Worm (Caenorhabditis elegans): Measurements from ENCODE around the gene srab-11.

The srab-11 gene

ce11 chrV:3133293-3133755 is 13.5 kb downstream of the srab-11 start, which contains the start of gene F02C9.2:
Gene F02C9.2 (plus strand): TSS chrV:3133705.
- TF ChIP-seq nhr-28 (tag; optimal IDR thresholded peaks at IDR 0.05) = no peak
- TF ChIP-seq nhr-84 (tag; optimal IDR thresholded peaks at IDR 0.05) = no peak
- TF ChIP-seq xbp-1 (tag; optimal IDR thresholded peaks at IDR 0.05) = no peak

ce11 chrV:3132116-3132515 is 14.7 kb downstream of the srab-11 start:
- TF ChIP-seq ceh-8 (GFP tag; optimal IDR thresholded peaks at IDR 0.05) = peak; percentile 45
- TF ChIP-seq pag-3 (tag; optimal IDR thresholded peaks at IDR 0.05; ENCODE audit: borderline replicate concordance, insufficient read depth) = no peak

ce11 chrV:3128803-3129202 is 18.0 kb downstream of the srab-11 start, which contains the start of gene tat-6:
Gene tat-6 (plus strand): TSS chrV:3129103.
- TF ChIP-seq elt-2 (tag; optimal IDR thresholded peaks at IDR 0.05) (no peak), swsn-7 (tag; optimal IDR thresholded peaks at IDR 0.05) (no peak), egl-13 (tag; optimal IDR thresholded peaks at IDR 0.05) (no peak), rnt-1 (tag; optimal IDR thresholded peaks at IDR 0.05) (no peak), lin-14 (GFP tag; optimal IDR thresholded peaks at IDR 0.05) (no peak), fkh-4 (tag; optimal IDR thresholded peaks at IDR 0.05; ENCODE audit: borderline replicate concordance) (no peak)

- TF ChIP-seq sup-37 (GFP tag; optimal IDR thresholded peaks at IDR 0.05) (no peak), skn-1 (tag; optimal IDR thresholded peaks at IDR 0.05) (no peak), tlp-1 (tag; optimal IDR thresholded peaks at IDR 0.05) (no peak), mef-2 (tag; optimal IDR thresholded peaks at IDR 0.05) (no peak), egl-27 (tag; optimal IDR thresholded peaks at IDR 0.05) (no peak), hlh-17 (GFP tag; optimal IDR thresholded peaks at IDR 0.05; ENCODE audit: borderline replicate concordance) (no peak), ceh-82 (tag; optimal IDR thresholded peaks at IDR 0.05) (no peak), ceh-63 (GFP tag; optimal IDR thresholded peaks at IDR 0.05) (no peak), lin-35 (GFP tag; optimal IDR thresholded peaks at IDR 0.05) (peak in 1 of 2 experiments; percentile 16), unc-62 (GFP tag; optimal IDR thresholded peaks at IDR 0.05) (no peak), nhr-20 (tag; optimal IDR thresholded peaks at IDR 0.05) (peak; percentile 28), lin-39 (tag; optimal IDR thresholded peaks at IDR 0.05) (no peak)
These were observed 19.2 kb downstream of the srab-11 start, which contains the start of gene Y73C8C.10 for ce11 chrV:3127670-3128069. Gene Y73C8C.10 (minus strand): TSS chrV:3127770.

- TF ChIP-seq fkh-4 (tag; optimal IDR thresholded peaks at IDR 0.05; ENCODE audit: borderline replicate concordance) (no peak), lsy-2 (tag; optimal IDR thresholded peaks at IDR 0.05) (no peak), Y116A8C.19 (tag; optimal IDR thresholded peaks at IDR 0.05; ENCODE audit: borderline replicate concordance) (no peak), C16A3.4 (tag; optimal IDR thresholded peaks at IDR 0.05) (no peak), nhr-11 (tag; optimal IDR thresholded peaks at IDR 0.05) (no peak), ama-1 (optimal IDR thresholded peaks at IDR 0.05) (no peak), mab-9 (GFP tag; IDR thresholded peaks at IDR 0.05) (no peak)
These were observed 21.9 kb downstream of the srab-11 start, which contains the start of gene Y73C8C.12 for ce11 chrV:3124912-3125311. Gene Y73C8C.12 (plus strand): TSS chrV:3125212.

ce11 chrV:3122403-3122802 is 24.4 kb downstream of the srab-11 start:
- TF ChIP-seq mab-9 (GFP tag; IDR thresholded peaks at IDR 0.05) = no peak
- TF ChIP-seq nhr-19 (GFP tag; conservative IDR thresholded peaks at IDR 0.05) = no peak

- TF ChIP-seq lir-3 (tag; optimal IDR thresholded peaks at IDR 0.05; ENCODE audit: poor library complexity) = no peak
- no peak for TF ChIP-seq lin-15B (tag; optimal IDR thresholded peaks at IDR 0.05)
- TF ChIP-seq hlh-17 (GFP tag; optimal IDR thresholded peaks at IDR 0.05; ENCODE audit: borderline replicate concordance) = no peak
- no peak for TF ChIP-seq efl-3 (GFP tag; optimal IDR thresholded peaks at IDR 0.05)
- TF ChIP-seq C16A3.4 (tag; optimal IDR thresholded peaks at IDR 0.05) = no peak
- TF ChIP-seq nhr-12 (tag; optimal IDR thresholded peaks at IDR 0.05) = no peak
- TF ChIP-seq hlh-4 (tag; optimal IDR thresholded peaks at IDR 0.05) = no peak
- no peak for TF ChIP-seq nhr-71 (tag; optimal IDR thresholded peaks at IDR 0.05)
- TF ChIP-seq nhr-76 (tag; optimal IDR thresholded peaks at IDR 0.05) = no peak
- TF ChIP-seq unc-62 (GFP tag; optimal IDR thresholded peaks at IDR 0.05) = no peak
These were observed 25.1 kb downstream of the srab-11 start, which contains the start of gene srt-56 for ce11 chrV:3121743-3122142. Gene srt-56 (minus strand): TSS chrV:3121843.

All from whole organism, L1 larva.